Fruit fly (Drosophila melanogaster): ENCODE data around the gene CG11977.
A peak's percentile ranks its signal among the peaks of the same experiment; 100 is the strongest.

Gene CG11977

dm6 chr3R:9039448-9039847 lies 42.0 kb downstream of the CG11977 start, which contains the start of gene neur (continued):
- TF ChIP-seq gro (GFP tag; optimal IDR thresholded peaks at IDR 0.05): peak; percentile 35
- TF ChIP-seq usp (GFP tag; optimal IDR thresholded peaks at IDR 0.05): no peak
- TF ChIP-seq CG3847 (GFP tag; IDR thresholded peaks at IDR 0.05): peak; percentile 29
- no peak for TF ChIP-seq tin (GFP tag; optimal IDR thresholded peaks at IDR 0.05)
- 0 out of 2 replicates have a peak, but pooled peaks have one; percentile 18 for TF ChIP-seq hbn (GFP tag; IDR thresholded peaks at IDR 0.05; ENCODE audit: partially characterized antibody)
- TF ChIP-seq CG18619 (GFP tag; optimal IDR thresholded peaks at IDR 0.05): peak; percentile 25
- no peak for TF ChIP-seq Dad (GFP tag; optimal IDR thresholded peaks at IDR 0.05)
- TF ChIP-seq Rx (GFP tag; IDR thresholded peaks at IDR 0.05): no peak
- peak; percentile 77 for TF ChIP-seq row (GFP tag; IDR thresholded peaks at IDR 0.05)
- TF ChIP-seq ato (GFP tag; IDR thresholded peaks at IDR 0.05; ENCODE audit: partially characterized antibody): peak; percentile 58; the same call in 1 of the 2 replicates
- TF ChIP-seq CG9727 (GFP tag; optimal IDR thresholded peaks at IDR 0.05): peak; percentile 69
- peak; percentile 28 for TF ChIP-seq CG13775 (GFP tag; optimal IDR thresholded peaks at IDR 0.05)
- peak; percentile 51; the same call in 1 of the 2 replicates for TF ChIP-seq sna (GFP tag; IDR thresholded peaks at IDR 0.05; ENCODE audit: partially characterized antibody)
- TF ChIP-seq CG17361 (GFP tag; IDR thresholded peaks at IDR 0.05): peak; percentile 60; the same call in 2 of the 3 replicates
- TF ChIP-seq CG31365 (tag; optimal IDR thresholded peaks at IDR 0.05): no peak
- TF ChIP-seq HLH4C (GFP tag; IDR thresholded peaks at IDR 0.05; ENCODE audit: partially characterized antibody): peak; percentile 65; the same call in 2 of the 3 replicates
- no peak for TF ChIP-seq crol (GFP tag; IDR thresholded peaks at IDR 0.05)
- TF ChIP-seq ci (GFP tag; IDR thresholded peaks at IDR 0.05): peak; percentile 46; the same call in 1 of the 3 replicates
- TF ChIP-seq CG18262 (tag; optimal IDR thresholded peaks at IDR 0.05): peak; percentile 30
- peak; percentile 97 for TF ChIP-seq Ets97D (GFP tag; optimal IDR thresholded peaks at IDR 0.05)
- TF ChIP-seq mld (GFP tag; IDR thresholded peaks at IDR 0.05; ENCODE audit: partially characterized antibody): 0 out of 3 replicates have a peak, but pooled peaks have one; percentile 11
- TF ChIP-seq dmrt11E (tag; optimal IDR thresholded peaks at IDR 0.05): peak; percentile 22
- no peak for TF ChIP-seq HHEX (GFP tag; optimal IDR thresholded peaks at IDR 0.05)
- peak; percentile 42 for TF ChIP-seq CG2712 (tag; optimal IDR thresholded peaks at IDR 0.05)
- TF ChIP-seq da (GFP tag; optimal IDR thresholded peaks at IDR 0.05): no peak
- TF ChIP-seq gfzf (GFP tag; optimal IDR thresholded peaks at IDR 0.05): peak; percentile 91
- TF ChIP-seq CG11398 (GFP tag; optimal IDR thresholded peaks at IDR 0.05): no peak
- no peak for TF ChIP-seq crc (GFP tag; optimal IDR thresholded peaks at IDR 0.05)
- peak; percentile 86 for TF ChIP-seq Med (GFP tag)
- TF ChIP-seq stwl (tag; optimal IDR thresholded peaks at IDR 0.05): peak; percentile 94
- peak; percentile 29; the same call in 2 of the 3 replicates for TF ChIP-seq tgo (GFP tag; IDR thresholded peaks at IDR 0.05)
- peak; percentile 54; the same call in 1 of the 3 replicates for TF ChIP-seq CG34422 (GFP tag; IDR thresholded peaks at IDR 0.05)
- peak in 1 of 2 experiments; percentile 47 for TF ChIP-seq Pdp1 (GFP tag; optimal IDR thresholded peaks at IDR 0.05)
- TF ChIP-seq NC2β (GFP tag; optimal IDR thresholded peaks at IDR 0.05): peak; percentile 26
- no peak for TF ChIP-seq CG12071 (GFP tag; optimal IDR thresholded peaks at IDR 0.05)
- TF ChIP-seq pb (GFP tag; optimal IDR thresholded peaks at IDR 0.05): no peak
- TF ChIP-seq grau (tag; optimal IDR thresholded peaks at IDR 0.05): peak; percentile 34
- TF ChIP-seq zen2 (GFP tag; IDR thresholded peaks at IDR 0.05; ENCODE audit: partially characterized antibody): peak; percentile 56; the same call in 1 of the 3 replicates
- TF ChIP-seq peb (GFP tag; IDR thresholded peaks at IDR 0.05): no peak
- no peak for TF ChIP-seq Optix (GFP tag; IDR thresholded peaks at IDR 0.05)
- TF ChIP-seq lola (GFP tag; optimal IDR thresholded peaks at IDR 0.05): peak in 1 of 3 experiments; percentile 23
- TF ChIP-seq Sin3A (optimal IDR thresholded peaks at IDR 0.05): peak; percentile 88
- no peak for TF ChIP-seq sens-2 (GFP tag; IDR thresholded peaks at IDR 0.05)
- TF ChIP-seq fd64A (GFP tag; optimal IDR thresholded peaks at IDR 0.05): no peak
- peak; percentile 73 for TF ChIP-seq Hmr (GFP tag; optimal IDR thresholded peaks at IDR 0.05)
- peak; percentile 32 for TF ChIP-seq Side (GFP tag; optimal IDR thresholded peaks at IDR 0.05)
- TF ChIP-seq Nf-YB (GFP tag; optimal IDR thresholded peaks at IDR 0.05): peak; percentile 23
- TF ChIP-seq Dp (GFP tag; optimal IDR thresholded peaks at IDR 0.05): peak; percentile 35
- 0 out of 2 replicates have a peak, but pooled peaks have one; percentile 13 for TF ChIP-seq E2f2 (GFP tag; IDR thresholded peaks at IDR 0.05)
- TF ChIP-seq hb (GFP tag; IDR thresholded peaks at IDR 0.05; ENCODE audit: partially characterized antibody): peak; percentile 60; the same call in 1 of the 3 replicates
